Worm (Caenorhabditis elegans): ENCODE measurements around the gene sra-14.

sra-14 gene

ce11 chrII:12880406-12880805 is 4.7 kb upstream of the sra-14 start, which contains the start of gene F35C5.1:
F35C5.1 (plus strand) TSS chrII:12880804.
- peak in 1 of 2 experiments; percentile 34 for TF ChIP-seq lsy-2 (tag; optimal IDR thresholded peaks at IDR 0.05)
- peak; percentile 47 for TF ChIP-seq F49E8.2 (tag; optimal IDR thresholded peaks at IDR 0.05; ENCODE audit: borderline replicate concordance)
- TF ChIP-seq lin-38 (GFP tag; IDR thresholded peaks at IDR 0.05): peak; percentile 39
- TF ChIP-seq Y48G9A.11 (GFP tag; IDR thresholded peaks at IDR 0.05): peak; percentile 63
- no peak for TF ChIP-seq nhr-111 (GFP tag; optimal IDR thresholded peaks at IDR 0.05)
- peak; percentile 12 for TF ChIP-seq unc-130 (GFP tag; optimal IDR thresholded peaks at IDR 0.05)
- no peak for TF ChIP-seq egl-43 (GFP tag; IDR thresholded peaks at IDR 0.05)

ce11 chrII:12888471-12888870 is 3.4 kb downstream of the sra-14 start, which contains the start of gene F35C5.3:
F35C5.3 (plus strand) TSS chrII:12888771.
- TF ChIP-seq R02D3.7 (tag; optimal IDR thresholded peaks at IDR 0.05) (no peak), mes-2 (tag; optimal IDR thresholded peaks at IDR 0.05; ENCODE audit: poor library complexity, severe bottlenecking) (no peak), F37D6.2 (tag; optimal IDR thresholded peaks at IDR 0.05) (no peak), mxl-3 (GFP tag; optimal IDR thresholded peaks at IDR 0.05) (no peak), rbr-2 (tag; optimal IDR thresholded peaks at IDR 0.05) (no peak), sdz-12 (GFP tag; optimal IDR thresholded peaks at IDR 0.05) (no peak), ctbp-1 (GFP tag; IDR thresholded peaks at IDR 0.05) (no peak), egl-43 (GFP tag; IDR thresholded peaks at IDR 0.05) (no peak), fkh-10 (GFP tag; optimal IDR thresholded peaks at IDR 0.05) (no peak), dpl-1 (GFP tag; optimal IDR thresholded peaks at IDR 0.05) (no peak)

ce11 chrII:12892407-12892806 is 7.3 kb downstream of the sra-14 start:
- no peak for TF ChIP-seq arid-1 (GFP tag; conservative IDR thresholded peaks at IDR 0.05)
- TF ChIP-seq daf-16 (GFP tag; optimal IDR thresholded peaks at IDR 0.05): no peak
- TF ChIP-seq daf-16 (tag; optimal IDR thresholded peaks at IDR 0.05): peak; percentile 88
- TF ChIP-seq dmd-6 (GFP tag; IDR thresholded peaks at IDR 0.05): peak; percentile 26; the same call in 1 of the 2 replicates
- TF ChIP-seq zfp-3 (GFP tag; conservative IDR thresholded peaks at IDR 0.05): no peak
- peak; percentile 74 for TF ChIP-seq pqm-1 (tag; optimal IDR thresholded peaks at IDR 0.05)
- TF ChIP-seq hlh-11 (tag; optimal IDR thresholded peaks at IDR 0.05): peak; percentile 27
- TF ChIP-seq lsy-2 (tag; optimal IDR thresholded peaks at IDR 0.05): no peak
- no peak for TF ChIP-seq mdl-1 (tag; optimal IDR thresholded peaks at IDR 0.05)
- peak; percentile 74 for TF ChIP-seq nhr-28 (tag; optimal IDR thresholded peaks at IDR 0.05)
- TF ChIP-seq lin-38 (GFP tag; IDR thresholded peaks at IDR 0.05): no peak
- no peak for TF ChIP-seq nhr-237 (tag; optimal IDR thresholded peaks at IDR 0.05)
- TF ChIP-seq nhr-102 (tag; optimal IDR thresholded peaks at IDR 0.05): peak; percentile 56
- peak; percentile 88 for TF ChIP-seq php-3 (GFP tag; IDR thresholded peaks at IDR 0.05)
- TF ChIP-seq snpc-1.2 (GFP tag; IDR thresholded peaks at IDR 0.05): no peak

- no peak for TF ChIP-seq hmg-1.1 (GFP tag; IDR thresholded peaks at IDR 0.05)
- no peak for TF ChIP-seq Y48G9A.11 (GFP tag; IDR thresholded peaks at IDR 0.05)
- peak; percentile 56 for TF ChIP-seq php-3 (GFP tag; IDR thresholded peaks at IDR 0.05)
- no peak for TF ChIP-seq pha-4 (GFP tag; IDR thresholded peaks at IDR 0.05)
- TF ChIP-seq pha-4 (tag; optimal IDR thresholded peaks at IDR 0.05): no peak
- peak; percentile 95 for TF ChIP-seq pqm-1 (tag; optimal IDR thresholded peaks at IDR 0.05)
- TF ChIP-seq hif-1 (tag; optimal IDR thresholded peaks at IDR 0.05): no peak
- TF ChIP-seq tag-97 (GFP tag; IDR thresholded peaks at IDR 0.05): no peak
- TF ChIP-seq lir-3 (tag; optimal IDR thresholded peaks at IDR 0.05): no peak
- no peak for TF ChIP-seq ceh-28 (tag; optimal IDR thresholded peaks at IDR 0.05)
- no peak for TF ChIP-seq ceh-82 (tag; optimal IDR thresholded peaks at IDR 0.05)
- no peak for TF ChIP-seq rbr-2 (tag; optimal IDR thresholded peaks at IDR 0.05)
- no peak for TF ChIP-seq lin-13 (GFP tag; optimal IDR thresholded peaks at IDR 0.05)
- no peak for TF ChIP-seq unc-39 (tag; optimal IDR thresholded peaks at IDR 0.05)
- TF ChIP-seq ceh-20 (GFP tag; IDR thresholded peaks at IDR 0.05): no peak
- TF ChIP-seq jun-1 (tag; optimal IDR thresholded peaks at IDR 0.05): no peak
- TF ChIP-seq hlh-11 (tag; optimal IDR thresholded peaks at IDR 0.05): peak; percentile 41
- TF ChIP-seq mdt-29 (GFP tag; IDR thresholded peaks at IDR 0.05): no peak
- TF ChIP-seq dmd-6 (GFP tag; IDR thresholded peaks at IDR 0.05): peak; percentile 61
- TF ChIP-seq F49E8.2 (tag; optimal IDR thresholded peaks at IDR 0.05; ENCODE audit: borderline replicate concordance): no peak
- no peak for TF ChIP-seq aly-2 (tag; optimal IDR thresholded peaks at IDR 0.05)
- TF ChIP-seq lin-29 (GFP tag; IDR thresholded peaks at IDR 0.05): no peak
- TF ChIP-seq mdl-1 (tag; optimal IDR thresholded peaks at IDR 0.05): no peak
- TF ChIP-seq dpl-1 (GFP tag; optimal IDR thresholded peaks at IDR 0.05): no peak
- no peak for TF ChIP-seq Y75B8A.6 (GFP tag; IDR thresholded peaks at IDR 0.05)
Observed at ce11 chrII:12895078-12895670, 10.1 kb downstream of the sra-14 start, which contains the start of the genes clec-62 and clec-63. clec-62 (minus strand) TSS chrII:12895128. clec-63 (plus strand) TSS chrII:12895638.

Data from whole organism, L4 larva.